Worm (Caenorhabditis elegans) whole organism, early embryonic: Measurements from ENCODE around the gene mtq-2.

Experiments
- B0310.2 ChIP-seq: sonication (generic microtip); optimal IDR thresholded peaks from 2 replicates; lab custom pipeline; 2016; ENCODE audit warnings: mild to moderate bottlenecking, missing genetic modification characterization, missing compliant biosample characterization
- F13C5.2 ChIP-seq: sonication (generic microtip); optimal IDR thresholded peaks from 2 replicates; lab custom pipeline; 2017; ENCODE audit warnings: mild to moderate bottlenecking, missing genetic modification characterization, inconsistent platforms, missing compliant biosample characterization
- ama-1 ChIP-seq: fragments of 150-350 bp; optimal IDR thresholded peaks from 2 replicates; lab custom pipeline; 2014
- ceh-13 ChIP-seq: fragments of 200-800 bp; sonication (Bioruptor generic); optimal IDR thresholded peaks from 2 replicates; lab custom pipeline; 2018; ENCODE audit warnings: mild to moderate bottlenecking, missing genetic modification characterization, missing compliant biosample characterization
- ets-7 ChIP-seq: sonication (generic microtip); optimal IDR thresholded peaks from 2 replicates; lab custom pipeline; 2016; ENCODE audit warnings: missing genotype, missing genetic modification characterization, missing compliant biosample characterization
- flt-1 ChIP-seq: fragments of 200-800 bp; sonication (Bioruptor generic); IDR thresholded peaks from 2 replicates; pipeline ENCODE4 v1.3.6; 2022; ENCODE audit warnings: missing genetic modification characterization, missing compliant biosample characterization
- hmbx-1 ChIP-seq: sonication (generic microtip); optimal IDR thresholded peaks from 2 replicates; lab custom pipeline; 2016; ENCODE audit warnings: mild to moderate bottlenecking, missing genetic modification characterization, missing compliant biosample characterization
- hmg-4 ChIP-seq: fragments of 200-800 bp; sonication (Bioruptor generic); optimal IDR thresholded peaks from 2 replicates; lab custom pipeline; 2018; ENCODE audit warnings: mild to moderate bottlenecking, missing genetic modification characterization, missing compliant biosample characterization
- hnd-1 ChIP-seq: sonication (generic microtip); optimal IDR thresholded peaks from 2 replicates; lab custom pipeline; 2016; ENCODE audit warnings: missing genetic modification characterization, missing compliant biosample characterization
- scrt-1 ChIP-seq: fragments of 200-800 bp; sonication (Bioruptor generic); IDR thresholded peaks from 2 replicates; pipeline ENCODE4 v1.3.6; 2022; ENCODE audit warnings: missing genetic modification characterization, missing compliant biosample characterization
- tbx-37 ChIP-seq: fragments of 200-800 bp; sonication (Bioruptor generic); conservative IDR thresholded peaks from 2 replicates; pipeline ENCODE4 v1.3.6; 2022; ENCODE audit warnings: missing genetic modification reagents, missing genetic modification characterization, missing compliant biosample characterization

- TF ChIP-seq ama-1 (lab: Kevin White, UChicago), result no peak
- TF ChIP-seq flt-1 (GFP tag; lab: Robert Waterston, UW), result no peak
- no peak for TF ChIP-seq hnd-1
- no peak for TF ChIP-seq ceh-13 (GFP tag; lab: Kevin White, UChicago)
- TF ChIP-seq tbx-37 (GFP tag; lab: Robert Waterston, UW), result no peak
- no peak for TF ChIP-seq hmbx-1 (tag; lab: Kevin White, UChicago)
- no peak for TF ChIP-seq scrt-1 (GFP tag; lab: Robert Waterston, UW)
- no peak for TF ChIP-seq hmg-4 (GFP tag; lab: Kevin White, UChicago)
- TF ChIP-seq F13C5.2 (tag; lab: Kevin White, UChicago), result no peak
- TF ChIP-seq ets-7 (tag; lab: Kevin White, UChicago), result no peak
- no peak for TF ChIP-seq B0310.2 (tag; lab: Kevin White, UChicago)
Measured at ce11 chrII:2168374-2168773, 20.9 kb downstream of the mtq-2 start, which contains the start of gene fbxb-38.
